Fruit fly (Drosophila melanogaster) whole organism, adult: ENCODE measurements around the gene CG9426.

Experiments
- CG11617 ChIP-seq: fragments of 200-800 bp; sonication (Bioruptor generic); optimal IDR thresholded peaks from 2 replicates; lab custom pipeline; 2017; ENCODE audit warnings: mild to moderate bottlenecking, missing biosample characterization, missing genetic modification reagents, missing genetic modification characterization
- CG12768 ChIP-seq: fragments of 200-800 bp; sonication (Bioruptor generic); optimal IDR thresholded peaks from 2 replicates; lab custom pipeline; 2017; ENCODE audit warnings: missing biosample characterization, missing genetic modification characterization, mild to moderate bottlenecking, moderate library complexity, missing genetic modification reagents
- CG14711 ChIP-seq: fragments of 200-800 bp; sonication (Bioruptor generic); optimal IDR thresholded peaks from 2 replicates; lab custom pipeline; 2018; ENCODE audit warnings: missing biosample characterization, mild to moderate bottlenecking, missing genetic modification characterization, moderate library complexity
- CG1620 ChIP-seq: fragments of 200-800 bp; sonication (Bioruptor generic); optimal IDR thresholded peaks from 2 replicates; lab custom pipeline; 2016; ENCODE audit warnings: missing biosample characterization, missing genetic modification characterization
- CG33017 ChIP-seq: fragments of 200-800 bp; sonication (Bioruptor generic); optimal IDR thresholded peaks from 2 replicates; lab custom pipeline; 2018; ENCODE audit warnings: missing biosample characterization, mild to moderate bottlenecking, missing genetic modification characterization, moderate library complexity
- CG5204 ChIP-seq: fragments of 200-800 bp; sonication (Bioruptor generic); optimal IDR thresholded peaks from 2 replicates; lab custom pipeline; 2016; ENCODE audit warnings: missing biosample characterization, missing genetic modification characterization
- CG7045 ChIP-seq: fragments of 200-800 bp; sonication (Bioruptor generic); optimal IDR thresholded peaks from 2 replicates; lab custom pipeline; 2017; ENCODE audit warnings: missing biosample characterization, mild to moderate bottlenecking, missing genetic modification characterization
- CG7101 ChIP-seq: fragments of 200-800 bp; sonication (Bioruptor generic); optimal IDR thresholded peaks from 2 replicates; lab custom pipeline; 2018; ENCODE audit warnings: missing biosample characterization, mild to moderate bottlenecking, missing genetic modification characterization, moderate library complexity
- Clk ChIP-seq: fragments of 200-800 bp; sonication (Bioruptor generic); optimal IDR thresholded peaks from 2 replicates; lab custom pipeline; 2017; ENCODE audit warnings: missing biosample characterization, missing genetic modification characterization
- Crg-1 ChIP-seq: fragments of 200-800 bp; sonication (Bioruptor generic); optimal IDR thresholded peaks from 2 replicates; lab custom pipeline; 2016; ENCODE audit warnings: missing biosample characterization, missing genetic modification characterization
- Hr96 ChIP-seq: fragments of 200-800 bp; sonication (Bioruptor generic); optimal IDR thresholded peaks from 2 replicates; lab custom pipeline; 2016; ENCODE audit warnings: missing biosample characterization, missing genetic modification characterization
- Mnt ChIP-seq: fragments of 200-800 bp; sonication (Bioruptor generic); optimal IDR thresholded peaks from 2 replicates; lab custom pipeline; 2016; ENCODE audit warnings: missing biosample characterization, mild to moderate bottlenecking, missing genetic modification characterization
- bab1 ChIP-seq: fragments of 200-800 bp; sonication (Bioruptor generic); optimal IDR thresholded peaks from 3 replicates; lab custom pipeline; 2019; ENCODE audit warnings: missing biosample characterization, mild to moderate bottlenecking, missing genetic modification characterization, moderate library complexity
- cic ChIP-seq: fragments of 200-800 bp; sonication (Bioruptor generic); optimal IDR thresholded peaks from 2 replicates; lab custom pipeline; 2017; ENCODE audit warnings: missing biosample characterization, mild to moderate bottlenecking, missing genetic modification characterization, moderate library complexity
- cnc ChIP-seq, 2 experiments: fragments of >200 bp; optimal IDR thresholded peaks; 2 replicates each; lab custom pipeline; 2017
- kay ChIP-seq: fragments of 200-800 bp; sonication (Bioruptor generic); peaks from one replicate; lab custom pipeline; 2016; ENCODE audit warnings: missing biosample characterization, missing genetic modification characterization, borderline replicate concordance
- ovo ChIP-seq: fragments of 200-800 bp; sonication (Bioruptor generic); optimal IDR thresholded peaks from 2 replicates; lab custom pipeline; 2016; ENCODE audit warnings: missing biosample characterization, missing genetic modification characterization
- pad ChIP-seq: fragments of 200-800 bp; sonication (Bioruptor generic); optimal IDR thresholded peaks from 3 replicates; lab custom pipeline; 2017; ENCODE audit warnings: missing biosample characterization, missing genetic modification characterization, mild to moderate bottlenecking, moderate library complexity, missing genetic modification reagents
- tj ChIP-seq: fragments of 200-800 bp; sonication (Bioruptor generic); optimal IDR thresholded peaks from 3 replicates; lab custom pipeline; 2017; ENCODE audit warnings: missing biosample characterization, mild to moderate bottlenecking, missing genetic modification characterization, moderate library complexity
- toe ChIP-seq: fragments of 200-800 bp; sonication (Bioruptor generic); optimal IDR thresholded peaks from 2 replicates; lab custom pipeline; 2016; ENCODE audit warnings: missing biosample characterization, missing genetic modification characterization

CG9426 gene

DNA sequence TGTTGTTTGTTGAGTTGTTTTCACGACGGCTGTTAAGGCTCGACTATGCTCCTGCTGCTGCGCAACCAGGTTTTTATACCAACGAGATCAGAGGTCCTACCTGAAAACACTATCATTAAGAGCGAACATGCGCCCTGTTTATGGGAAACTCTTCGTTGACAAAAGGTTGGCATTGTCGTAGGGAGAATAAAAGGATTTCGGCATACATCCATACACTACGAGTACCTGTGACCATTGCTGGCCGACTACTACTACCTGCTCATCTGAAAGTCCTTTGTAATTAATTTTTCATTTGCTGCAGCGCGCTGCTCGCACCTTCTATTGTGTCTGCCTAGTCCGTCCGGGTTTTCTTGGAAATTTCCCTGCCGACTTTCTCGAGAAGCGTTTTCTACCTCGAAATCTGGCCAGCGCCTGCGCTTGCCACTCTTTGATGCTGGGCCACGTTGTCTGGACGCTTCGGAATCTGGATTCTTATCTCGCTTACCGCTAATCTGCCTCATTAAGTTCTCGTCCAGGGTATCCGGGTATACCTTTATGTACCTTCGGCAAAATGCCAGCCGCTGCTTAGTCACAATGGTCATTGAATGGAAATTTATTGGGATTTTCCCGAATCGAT, 5.6 kb upstream of the CG9426 start, which contains the start of gene CG15480:
CG15480 (minus strand) TSS at position 51 of the 616 bp plus-strand sequence.
- TF ChIP-seq CG11617 (no peak), tj (GFP tag; lab: Kevin White, UChicago) (no peak), Clk (no peak), Hr96 (GFP tag; lab: Kevin White, UChicago) (no peak), CG5204 (GFP tag; lab: Kevin White, UChicago) (no peak), pad (GFP tag; lab: Kevin White, UChicago) (no peak), CG7045 (GFP tag; lab: Kevin White, UChicago) (no peak), bab1 (GFP tag; lab: Kevin White, UChicago) (no peak), Crg-1 (no peak), CG14711 (tag; lab: Kevin White, UChicago) (no peak), cnc (optimal IDR thresholded peaks at IDR 0.05; lab: Kevin White, UChicago) (no peak), cic (GFP tag; lab: Kevin White, UChicago) (no peak), CG12768 (no peak), ovo (GFP tag; lab: Kevin White, UChicago) (no peak)

DNA sequence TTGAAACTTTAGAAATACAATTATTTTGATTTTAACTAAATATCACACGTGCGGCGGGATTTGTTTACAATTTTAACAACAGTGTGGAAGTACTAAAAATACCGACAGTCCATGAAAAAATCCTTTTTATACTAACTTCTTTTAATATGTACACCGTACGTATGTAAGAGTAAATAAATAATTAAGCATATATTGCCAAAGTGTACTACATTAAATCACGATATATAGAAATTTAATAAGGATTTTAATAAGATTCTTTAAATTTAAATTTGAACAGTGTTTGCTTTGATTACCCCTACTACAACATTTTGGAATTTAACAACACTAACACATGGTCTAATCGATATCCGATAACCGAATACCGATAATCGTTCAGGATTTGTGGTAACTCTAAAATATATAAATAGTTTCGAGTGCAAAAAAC, 2.5 kb upstream of the CG9426 start, which contains the start of the genes Ski6 and CG16812:
Ski6 (minus strand) TSS at position 205 of the 424 bp plus-strand sequence.
CG16812 (plus strand) TSS at position 363 of the 424 bp plus-strand sequence.
- TF ChIP-seq cnc (optimal IDR thresholded peaks at IDR 0.05; lab: Kevin White, UChicago) (no peak), toe (GFP tag; lab: Kevin White, UChicago) (no peak), cic (GFP tag; lab: Kevin White, UChicago) (no peak), bab1 (GFP tag; lab: Kevin White, UChicago) (peak; percentile 74), ovo (GFP tag; lab: Kevin White, UChicago) (peak; percentile 30), kay (GFP tag; lab: Kevin White, UChicago) (peak; percentile 93), Mnt (peak; percentile 90), CG1620 (GFP tag; lab: Kevin White, UChicago) (peak; percentile 77), CG7101 (tag; lab: Kevin White, UChicago) (peak; percentile 85), CG11617 (peak; percentile 52), Hr96 (GFP tag; lab: Kevin White, UChicago) (peak; percentile 44), CG33017 (tag; lab: Kevin White, UChicago) (peak; percentile 81), pad (GFP tag; lab: Kevin White, UChicago) (peak; percentile 63), Crg-1 (peak; percentile 59), CG7045 (GFP tag; lab: Kevin White, UChicago) (peak; percentile 59), CG14711 (tag; lab: Kevin White, UChicago) (peak; percentile 95), Clk (peak; percentile 19), CG12768 (peak; percentile 40), CG5204 (GFP tag; lab: Kevin White, UChicago) (no peak), tj (GFP tag; lab: Kevin White, UChicago) (peak; percentile 29)

DNA sequence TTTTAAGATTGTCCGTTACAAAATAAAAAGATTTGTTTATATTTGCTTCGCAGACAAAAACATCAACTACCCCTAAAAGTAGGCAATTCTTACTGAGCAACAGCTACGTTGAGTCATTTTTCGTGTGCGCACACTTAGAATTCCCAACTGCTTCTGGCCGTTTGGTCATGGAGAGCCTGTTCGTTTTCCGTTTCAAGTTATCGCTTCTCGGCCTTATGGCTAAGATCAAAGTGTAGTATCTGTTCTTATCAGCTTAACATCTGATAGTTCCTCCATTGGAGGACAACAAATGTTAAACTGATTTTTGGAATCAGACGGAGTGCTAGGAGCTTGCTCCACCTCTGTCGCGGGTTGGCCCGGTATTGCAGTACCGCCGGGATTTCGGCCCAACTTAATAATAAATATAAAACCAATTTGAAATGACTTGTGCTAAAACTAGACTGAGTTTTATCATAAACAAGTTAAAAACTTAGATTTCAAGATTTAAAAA, 4.0 kb downstream of the CG9426 start:
- TF ChIP-seq kay (GFP tag; lab: Kevin White, UChicago) (peak; percentile 98), CG12768 (peak; percentile 55), Mnt (peak; percentile 40), cic (GFP tag; lab: Kevin White, UChicago) (peak; percentile 44), CG1620 (GFP tag; lab: Kevin White, UChicago) (peak; percentile 61), bab1 (GFP tag; lab: Kevin White, UChicago) (peak; percentile 41), CG7101 (tag; lab: Kevin White, UChicago) (peak; percentile 49), Crg-1 (peak; percentile 30), pad (GFP tag; lab: Kevin White, UChicago) (peak; percentile 44), tj (GFP tag; lab: Kevin White, UChicago) (peak; percentile 71)

DNA sequence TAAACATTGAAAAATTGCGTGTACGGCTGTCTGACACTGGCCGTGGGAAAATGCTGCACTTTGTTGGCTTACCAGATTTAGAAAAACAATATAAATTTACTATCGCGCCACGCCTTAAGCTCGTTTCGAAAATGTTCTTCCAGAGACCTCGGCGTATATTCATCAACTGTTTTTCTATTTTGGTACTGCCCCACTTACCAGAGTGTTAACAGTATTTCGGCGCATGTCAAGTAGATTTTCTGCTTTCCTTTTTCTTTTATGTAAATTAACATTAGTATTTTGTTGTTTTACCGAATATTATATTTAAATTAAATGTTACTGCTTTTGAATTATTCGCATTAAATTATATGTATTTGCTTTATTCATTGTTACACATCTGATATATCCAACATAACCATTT, 4.7 kb downstream of the CG9426 start, which contains the start of gene kek4:
kek4 (minus strand) TSS at position 341 of the 400 bp plus-strand sequence.
- no peak for TF ChIP-seq CG11617
- TF ChIP-seq CG1620 (GFP tag; lab: Kevin White, UChicago) = no peak
- TF ChIP-seq Clk = no peak
- TF ChIP-seq CG33017 (tag; lab: Kevin White, UChicago) = no peak
- no peak for TF ChIP-seq tj (GFP tag; lab: Kevin White, UChicago)
- TF ChIP-seq CG12768 = no peak
- no peak for TF ChIP-seq toe (GFP tag; lab: Kevin White, UChicago)
- TF ChIP-seq cnc (optimal IDR thresholded peaks at IDR 0.05; lab: Kevin White, UChicago) = no peak
- TF ChIP-seq CG7101 (tag; lab: Kevin White, UChicago) = no peak
- no peak for TF ChIP-seq cic (GFP tag; lab: Kevin White, UChicago)
- TF ChIP-seq pad (GFP tag; lab: Kevin White, UChicago) = no peak
- no peak for TF ChIP-seq CG14711 (tag; lab: Kevin White, UChicago)
- TF ChIP-seq ovo (GFP tag; lab: Kevin White, UChicago) = no peak
- no peak for TF ChIP-seq CG7045 (GFP tag; lab: Kevin White, UChicago)
- TF ChIP-seq Mnt = no peak

DNA sequence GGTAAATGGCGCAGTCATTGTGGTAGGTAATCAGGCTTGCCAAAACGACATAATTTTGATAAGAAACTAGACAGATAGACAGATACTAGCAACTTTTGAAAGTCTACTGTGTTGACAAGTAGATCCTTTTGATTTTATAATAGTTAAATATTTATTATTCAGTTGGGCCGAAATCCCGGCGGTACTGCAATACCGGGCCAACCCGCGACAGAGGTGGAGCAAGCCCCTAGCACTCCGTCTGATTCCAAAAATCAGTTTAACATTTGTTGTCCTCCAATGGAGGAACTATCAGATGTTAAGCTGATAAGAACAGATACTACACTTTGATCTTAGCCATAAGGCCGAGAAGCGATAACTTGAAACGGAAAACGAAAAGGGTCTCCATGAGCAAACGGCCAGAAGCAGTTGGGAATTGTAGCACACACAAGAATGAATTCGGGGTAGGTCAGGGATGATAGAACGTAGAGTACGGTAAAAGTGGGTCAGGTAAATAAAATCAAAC, 7.9 kb downstream of the CG9426 start, which contains the start of gene CG15482:
CG15482 (minus strand) TSS at position 51 of the 502 bp plus-strand sequence.
- peak; percentile 54 for TF ChIP-seq kay (GFP tag; lab: Kevin White, UChicago)
